Worm (Caenorhabditis elegans) whole organism, early embryonic: ENCODE data around the gene glb-15.

ENCODE experiments used
- ceh-13 ChIP-seq: fragments of 200-800 bp; sonication (Bioruptor generic); optimal IDR thresholded peaks from 2 replicates; lab custom pipeline; 2018; ENCODE audit warnings: mild to moderate bottlenecking, missing genetic modification characterization, missing compliant biosample characterization
- tra-4 ChIP-seq: sonication (generic microtip); optimal IDR thresholded peaks from 2 replicates; lab custom pipeline; 2017; ENCODE audit warnings: missing genetic modification characterization, missing compliant biosample characterization

DNA sequence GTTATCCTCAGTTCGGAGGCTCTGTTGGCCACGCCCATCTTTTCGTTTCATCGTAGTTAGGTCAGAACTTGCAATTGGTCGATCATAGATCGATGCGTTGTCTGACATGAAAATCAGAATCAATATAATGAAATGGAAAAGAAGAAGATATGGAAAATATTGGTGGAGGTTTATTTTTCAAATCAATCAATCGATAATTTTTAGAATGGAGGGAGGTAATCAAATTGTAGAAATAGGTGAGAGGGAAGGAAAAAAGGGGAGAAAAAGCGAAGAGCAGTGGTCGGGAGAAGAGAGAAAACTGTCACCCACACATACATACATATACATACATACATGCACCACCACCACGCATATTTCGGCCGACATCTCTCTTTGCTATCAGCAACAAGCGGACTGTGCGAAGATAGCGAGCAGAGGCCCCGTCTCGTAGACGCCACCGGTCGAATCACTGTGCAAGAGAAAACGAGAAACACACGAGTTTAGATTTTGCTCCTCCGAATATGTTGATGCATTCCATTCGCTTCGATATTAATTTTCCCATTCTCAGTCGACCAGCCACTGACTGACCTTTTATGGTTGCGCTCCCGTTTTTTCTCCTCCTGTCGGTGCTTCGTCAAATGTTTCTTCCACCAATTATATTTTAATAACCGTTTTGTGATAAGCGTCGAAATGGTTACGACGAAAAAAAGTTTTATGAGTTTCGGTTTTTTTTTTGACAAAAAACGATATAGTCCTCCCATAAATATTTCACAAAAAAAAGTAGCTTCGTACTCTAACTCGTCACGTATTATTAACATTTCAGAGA lies 11.4 kb upstream of the glb-15 start, which contains the start of gene F35B12.10:
- TF ChIP-seq tra-4 (tag; lab: Kevin White, UChicago), result no peak
- no peak for TF ChIP-seq ceh-13 (GFP tag; lab: Kevin White, UChicago)
